Fruit fly (Drosophila melanogaster): ENCODE data around the gene CG9331.
A peak's percentile ranks its signal among the peaks of the same experiment; 100 is the strongest.

CG9331 gene

dm6 chr2L:20820767-20821166 lies 1.9 kb upstream of the CG9331 start, which contains the start of gene CheB38c:
Gene CheB38c, minus strand, starts transcription at chr2L:20820867.
- TF ChIP-seq Dll (optimal IDR thresholded peaks at IDR 0.05) (no peak), CG8478 (optimal IDR thresholded peaks at IDR 0.05) (no peak), usp (GFP tag; optimal IDR thresholded peaks at IDR 0.05) (no peak), EcR (GFP tag; optimal IDR thresholded peaks at IDR 0.05) (no peak), psq (optimal IDR thresholded peaks at IDR 0.05) (no peak), pan (optimal IDR thresholded peaks at IDR 0.05) (no peak)

- no peak for TF ChIP-seq CG8478 (optimal IDR thresholded peaks at IDR 0.05)
- TF ChIP-seq Dll (optimal IDR thresholded peaks at IDR 0.05) = no peak
- TF ChIP-seq EcR (GFP tag; optimal IDR thresholded peaks at IDR 0.05) = no peak
- no peak for TF ChIP-seq psq (optimal IDR thresholded peaks at IDR 0.05)
- no peak for TF ChIP-seq usp (GFP tag; optimal IDR thresholded peaks at IDR 0.05)
- no peak for TF ChIP-seq pan (optimal IDR thresholded peaks at IDR 0.05)
These were observed 1.2 kb upstream of the CG9331 start for dm6 chr2L:20821249-20822024.

- TF ChIP-seq CG8478 (optimal IDR thresholded peaks at IDR 0.05) (no peak), Dll (optimal IDR thresholded peaks at IDR 0.05) (no peak), EcR (GFP tag; optimal IDR thresholded peaks at IDR 0.05) (no peak), psq (optimal IDR thresholded peaks at IDR 0.05) (no peak), usp (GFP tag; optimal IDR thresholded peaks at IDR 0.05) (no peak), pan (optimal IDR thresholded peaks at IDR 0.05) (no peak)
These were observed 630 bp upstream of the CG9331 start for dm6 chr2L:20822025-20822371.

- TF ChIP-seq CG8478 (optimal IDR thresholded peaks at IDR 0.05) (peak; percentile 73), EcR (GFP tag; optimal IDR thresholded peaks at IDR 0.05) (no peak), pan (optimal IDR thresholded peaks at IDR 0.05) (no peak)
These were observed 823 bp downstream of the CG9331 start for dm6 chr2L:20823196-20824105.

dm6 chr2L:20824136-20824789 lies 1.6 kb downstream of the CG9331 start:
- TF ChIP-seq EcR (GFP tag; optimal IDR thresholded peaks at IDR 0.05) = no peak
- TF ChIP-seq psq (optimal IDR thresholded peaks at IDR 0.05) = no peak
- no peak for TF ChIP-seq pan (optimal IDR thresholded peaks at IDR 0.05)
- TF ChIP-seq Dll (optimal IDR thresholded peaks at IDR 0.05) = no peak
- no peak for TF ChIP-seq CG8478 (optimal IDR thresholded peaks at IDR 0.05)
- no peak for TF ChIP-seq usp (GFP tag; optimal IDR thresholded peaks at IDR 0.05)

- TF ChIP-seq Dll (optimal IDR thresholded peaks at IDR 0.05) = no peak
- TF ChIP-seq EcR (GFP tag; optimal IDR thresholded peaks at IDR 0.05) = no peak
- TF ChIP-seq CG8478 (optimal IDR thresholded peaks at IDR 0.05) = no peak
- no peak for TF ChIP-seq pan (optimal IDR thresholded peaks at IDR 0.05)
- TF ChIP-seq psq (optimal IDR thresholded peaks at IDR 0.05) = no peak
- TF ChIP-seq usp (GFP tag; optimal IDR thresholded peaks at IDR 0.05) = no peak
These were observed 2.6 kb downstream of the CG9331 start for dm6 chr2L:20825265-20825664.

dm6 chr2L:20826226-20826625 lies 3.6 kb downstream of the CG9331 start:
- TF ChIP-seq Dll (optimal IDR thresholded peaks at IDR 0.05) (no peak), usp (GFP tag; optimal IDR thresholded peaks at IDR 0.05) (no peak), psq (optimal IDR thresholded peaks at IDR 0.05) (no peak), EcR (GFP tag; optimal IDR thresholded peaks at IDR 0.05) (no peak), pan (optimal IDR thresholded peaks at IDR 0.05) (no peak), CG8478 (optimal IDR thresholded peaks at IDR 0.05) (no peak)

dm6 chr2L:20827045-20827444 lies 4.4 kb downstream of the CG9331 start:
- TF ChIP-seq usp (GFP tag; optimal IDR thresholded peaks at IDR 0.05) (no peak), CG8478 (optimal IDR thresholded peaks at IDR 0.05) (no peak), Dll (optimal IDR thresholded peaks at IDR 0.05) (no peak), psq (optimal IDR thresholded peaks at IDR 0.05) (no peak), EcR (GFP tag; optimal IDR thresholded peaks at IDR 0.05) (no peak), pan (optimal IDR thresholded peaks at IDR 0.05) (no peak)

dm6 chr2L:20828701-20829100 lies 6.1 kb downstream of the CG9331 start:
- no peak for TF ChIP-seq CG8478 (optimal IDR thresholded peaks at IDR 0.05)
- no peak for TF ChIP-seq psq (optimal IDR thresholded peaks at IDR 0.05)
- TF ChIP-seq pan (optimal IDR thresholded peaks at IDR 0.05) = no peak
- TF ChIP-seq usp (GFP tag; optimal IDR thresholded peaks at IDR 0.05) = no peak
- TF ChIP-seq EcR (GFP tag; optimal IDR thresholded peaks at IDR 0.05) = no peak
- TF ChIP-seq Dll (optimal IDR thresholded peaks at IDR 0.05) = no peak

dm6 chr2L:20829309-20829708 lies 6.7 kb downstream of the CG9331 start, which contains the start of gene CG31673:
Gene CG31673, plus strand, starts transcription at chr2L:20829609.
- TF ChIP-seq usp (GFP tag; optimal IDR thresholded peaks at IDR 0.05) = no peak

dm6 chr2L:20829755-20830396 lies 7.2 kb downstream of the CG9331 start:
- TF ChIP-seq Dll (optimal IDR thresholded peaks at IDR 0.05) (no peak), psq (optimal IDR thresholded peaks at IDR 0.05) (no peak), pan (optimal IDR thresholded peaks at IDR 0.05) (no peak), CG8478 (optimal IDR thresholded peaks at IDR 0.05) (no peak), EcR (GFP tag; optimal IDR thresholded peaks at IDR 0.05) (no peak), usp (GFP tag; optimal IDR thresholded peaks at IDR 0.05) (no peak)

Measured in whole organism.